Worm (Caenorhabditis elegans) whole organism, young adult: Measurements from ENCODE around the gene ksr-1.

Source experiments
- B0261.1 ChIP-seq: sonication (generic microtip); optimal IDR thresholded peaks from 2 replicates; lab custom pipeline; 2016; ENCODE audit warnings: mild to moderate bottlenecking, missing genetic modification characterization, moderate library complexity, missing compliant biosample characterization
- C17E4.6 ChIP-seq: fragments of 200-800 bp; sonication (Bioruptor generic); IDR thresholded peaks from 2 replicates; pipeline ENCODE4 v1.3.6; 2022; ENCODE audit warnings: missing genetic modification reagents, missing genetic modification characterization, missing compliant biosample characterization
- F10E7.11 ChIP-seq: sonication (generic microtip); optimal IDR thresholded peaks from 2 replicates; lab custom pipeline; 2017; ENCODE audit warnings: mild to moderate bottlenecking, missing genetic modification characterization, moderate library complexity, missing compliant biosample characterization
- F39B2.1 ChIP-seq: fragments of 200-800 bp; sonication (Bioruptor generic); IDR thresholded peaks from 2 replicates; pipeline ENCODE4 v1.3.6; 2022; ENCODE audit warnings: missing genetic modification reagents, missing genetic modification characterization, missing compliant biosample characterization
- F55B11.4 ChIP-seq: sonication (generic microtip); optimal IDR thresholded peaks from 2 replicates; lab custom pipeline; 2016; ENCODE audit warnings: missing compliant biosample characterization, missing genetic modification characterization, borderline replicate concordance; ENCODE audit not compliant: insufficient read depth
- F57A8.1 ChIP-seq: fragments of 200-800 bp; sonication (Bioruptor generic); optimal IDR thresholded peaks from 2 replicates; lab custom pipeline; 2018; ENCODE audit warnings: mild to moderate bottlenecking, missing genetic modification characterization, moderate library complexity, missing compliant biosample characterization
- F57C9.4 ChIP-seq: sonication (generic microtip); optimal IDR thresholded peaks from 2 replicates; lab custom pipeline; 2017; ENCODE audit warnings: mild to moderate bottlenecking, missing genetic modification characterization, missing compliant biosample characterization
- K12H6.12 ChIP-seq: fragments of 200-800 bp; sonication (Bioruptor generic); optimal IDR thresholded peaks from 2 replicates; lab custom pipeline; 2018; ENCODE audit warnings: mild to moderate bottlenecking, missing genetic modification characterization, missing compliant biosample characterization
- T07F8.4 ChIP-seq: sonication (generic microtip); optimal IDR thresholded peaks from 2 replicates; lab custom pipeline; 2016; ENCODE audit warnings: mild to moderate bottlenecking, missing genetic modification characterization, moderate library complexity, missing compliant biosample characterization
- T26A5.8 ChIP-seq: sonication (generic microtip); optimal IDR thresholded peaks from 2 replicates; lab custom pipeline; 2016; ENCODE audit warnings: missing genetic modification characterization, missing compliant biosample characterization
- Y95B8A.8 ChIP-seq: fragments of 200-800 bp; sonication (Bioruptor generic); IDR thresholded peaks from 2 replicates; pipeline ENCODE4 v1.3.6; 2022; ENCODE audit warnings: missing genetic modification reagents, missing genetic modification characterization, missing compliant biosample characterization
- aptf-3 ChIP-seq: fragments of 200-800 bp; sonication (Bioruptor generic); IDR thresholded peaks from 2 replicates; pipeline ENCODE4 v1.3.6; 2022; ENCODE audit warnings: missing genetic modification characterization, missing compliant biosample characterization
- athp-1 ChIP-seq: sonication (generic microtip); optimal IDR thresholded peaks from 2 replicates; lab custom pipeline; 2017; ENCODE audit warnings: mild to moderate bottlenecking, missing genetic modification characterization, missing compliant biosample characterization
- attf-3 ChIP-seq: fragments of 200-800 bp; sonication (Bioruptor generic); conservative IDR thresholded peaks from 2 replicates; pipeline ENCODE4 v1.3.6; 2022; ENCODE audit warnings: missing genetic modification reagents, missing genetic modification characterization, missing compliant biosample characterization
- attf-5 ChIP-seq: fragments of 200-800 bp; sonication (Bioruptor generic); optimal IDR thresholded peaks from 2 replicates; lab custom pipeline; 2018; ENCODE audit warnings: mild to moderate bottlenecking, missing genetic modification characterization, missing compliant biosample characterization
- bed-1 ChIP-seq: fragments of 200-800 bp; sonication (Bioruptor generic); IDR thresholded peaks from 2 replicates; pipeline ENCODE4 v1.3.6; 2022; ENCODE audit warnings: missing genetic modification reagents, missing genetic modification characterization, missing compliant biosample characterization
- cebp-1 ChIP-seq, 2 experiments: fragments of 200-800 bp in 1 of 2; sonication (Bioruptor generic) in 1 of 2; sonication (generic microtip) in 1 of 2; IDR thresholded peaks in 1 of 2; optimal IDR thresholded peaks in 1 of 2; 2 replicates each; pipeline versions ENCODE4 v1.3.6 to Lab custom; 2017 to 2022; ENCODE audit warnings: missing compliant biosample characterization in 2 of 2, missing genetic modification characterization in 2 of 2, mild to moderate bottlenecking in 1 of 2, missing genetic modification reagents in 1 of 2, moderate library complexity in 1 of 2
- cebp-2 ChIP-seq: fragments of 200-800 bp; sonication (Bioruptor generic); IDR thresholded peaks from 2 replicates; pipeline ENCODE4 v1.3.6; 2022; ENCODE audit warnings: missing genetic modification characterization, missing compliant biosample characterization
- ceh-91 ChIP-seq: fragments of 200-800 bp; sonication (Bioruptor generic); IDR thresholded peaks from 2 replicates; pipeline ENCODE4 v1.3.6; 2022; ENCODE audit warnings: missing genetic modification reagents, missing genetic modification characterization, missing compliant biosample characterization
- chd-7 ChIP-seq: sonication (generic microtip); optimal IDR thresholded peaks from 2 replicates; lab custom pipeline; 2016; ENCODE audit warnings: mild to moderate bottlenecking, missing genetic modification characterization, moderate library complexity, missing compliant biosample characterization
- die-1 ChIP-seq: sonication (generic microtip); optimal IDR thresholded peaks from 2 replicates; lab custom pipeline; 2016; ENCODE audit warnings: missing genotype, mild to moderate bottlenecking, missing genetic modification characterization, missing compliant biosample characterization
- dpl-1 ChIP-seq: fragments of 150-350 bp; optimal IDR thresholded peaks from 2 replicates; lab custom pipeline; 2014; ENCODE audit warnings: missing biosample characterization, missing genetic modification reagents, missing genetic modification characterization
- efl-1 ChIP-seq: fragments of 150-350 bp; optimal IDR thresholded peaks from 2 replicates; lab custom pipeline; 2014; ENCODE audit warnings: missing biosample characterization, missing genetic modification reagents, missing genetic modification characterization
- egrh-3 ChIP-seq: fragments of 200-800 bp; sonication (Bioruptor generic); IDR thresholded peaks from 2 replicates; pipeline ENCODE4 v1.3.6; 2022; ENCODE audit warnings: missing genetic modification reagents, missing genetic modification characterization, missing compliant biosample characterization
- ekl-4 ChIP-seq: fragments of 200-800 bp; sonication (Bioruptor generic); IDR thresholded peaks from 2 replicates; pipeline ENCODE4 v1.3.6; 2022; ENCODE audit warnings: missing genetic modification reagents, missing genetic modification characterization, missing compliant biosample characterization
- fkh-3 ChIP-seq: sonication (generic microtip); optimal IDR thresholded peaks from 2 replicates; lab custom pipeline; 2016; ENCODE audit warnings: mild to moderate bottlenecking, missing genetic modification characterization, missing compliant biosample characterization
- hlh-26 ChIP-seq: fragments of 200-800 bp; sonication (Bioruptor generic); conservative IDR thresholded peaks from 2 replicates; pipeline ENCODE4 v1.3.6; 2022; ENCODE audit warnings: missing genetic modification reagents, missing genetic modification characterization, missing compliant biosample characterization
- hmg-20 ChIP-seq: fragments of 200-800 bp; sonication (Bioruptor generic); IDR thresholded peaks from 2 replicates; pipeline ENCODE4 v1.3.6; 2022; ENCODE audit warnings: missing genetic modification reagents, missing genetic modification characterization, missing compliant biosample characterization
- let-526 ChIP-seq: fragments of 200-800 bp; sonication (Bioruptor generic); IDR thresholded peaks from 2 replicates; pipeline ENCODE4 v1.3.6; 2022; ENCODE audit warnings: missing genetic modification reagents, missing genetic modification characterization, missing compliant biosample characterization
- lir-1 ChIP-seq: fragments of 200-800 bp; sonication (Bioruptor generic); conservative IDR thresholded peaks from 2 replicates; pipeline ENCODE4 v1.3.6; 2022; ENCODE audit warnings: missing genetic modification reagents, missing genetic modification characterization, missing compliant biosample characterization
- madf-6 ChIP-seq: fragments of 200-800 bp; sonication (Bioruptor generic); IDR thresholded peaks from 2 replicates; pipeline ENCODE4 v1.3.6; 2022; ENCODE audit warnings: missing genetic modification reagents, missing genetic modification characterization, missing compliant biosample characterization
- mel-28 ChIP-seq: sonication (generic microtip); optimal IDR thresholded peaks from 2 replicates; lab custom pipeline; 2016; ENCODE audit warnings: borderline replicate concordance, mild to moderate bottlenecking, missing genetic modification characterization, missing compliant biosample characterization
- mxl-1 ChIP-seq: sonication (generic microtip); optimal IDR thresholded peaks from 2 replicates; lab custom pipeline; 2016; ENCODE audit warnings: missing genetic modification characterization, missing compliant biosample characterization
- nfya-2 ChIP-seq: fragments of 200-800 bp; sonication (Bioruptor generic); IDR thresholded peaks from 2 replicates; pipeline ENCODE4 v1.3.6; 2022; ENCODE audit warnings: missing genetic modification reagents, missing genetic modification characterization, missing compliant biosample characterization
- nfyb-1 ChIP-seq: fragments of 200-800 bp; sonication (Bioruptor generic); IDR thresholded peaks from 2 replicates; pipeline ENCODE4 v1.3.6; 2022; ENCODE audit warnings: missing genetic modification reagents, missing genetic modification characterization, missing compliant biosample characterization
- nhr-27 ChIP-seq: fragments of 200-800 bp; sonication (Bioruptor generic); optimal IDR thresholded peaks from 2 replicates; lab custom pipeline; 2018; ENCODE audit warnings: mild to moderate bottlenecking, missing genetic modification characterization, moderate library complexity, missing compliant biosample characterization
- nhr-80 ChIP-seq: sonication (generic microtip); optimal IDR thresholded peaks from 2 replicates; lab custom pipeline; 2016; ENCODE audit warnings: missing genetic modification characterization, missing compliant biosample characterization
- pha-4 ChIP-seq: fragments of 150-350 bp; sonication (generic microtip); optimal IDR thresholded peaks from 2 replicates; lab custom pipeline; 2014; ENCODE audit warnings: missing biosample characterization, missing genetic modification reagents, missing genetic modification characterization
- rcor-1 ChIP-seq: fragments of 200-800 bp; sonication (Bioruptor generic); IDR thresholded peaks from 2 replicates; pipeline ENCODE4 v1.3.6; 2022; ENCODE audit warnings: missing genetic modification reagents, missing genetic modification characterization, missing compliant biosample characterization
- rec-8 ChIP-seq, 2 experiments: sonication (generic microtip); optimal IDR thresholded peaks; 2 replicates each; lab custom pipeline; 2016; ENCODE audit warnings: mild to moderate bottlenecking in 2 of 2, missing genetic modification characterization in 2 of 2, missing genetic modification reagents in 2 of 2, missing genotype in 2 of 2, missing biosample characterization in 1 of 2, missing compliant biosample characterization in 1 of 2, moderate library complexity in 1 of 2
- repo-1 ChIP-seq: sonication (generic microtip); optimal IDR thresholded peaks from 2 replicates; lab custom pipeline; 2017; ENCODE audit warnings: mild to moderate bottlenecking, missing genetic modification characterization, missing compliant biosample characterization
- sdz-38 ChIP-seq: sonication (generic microtip); optimal IDR thresholded peaks from 2 replicates; lab custom pipeline; 2016; ENCODE audit warnings: missing genotype, missing genetic modification characterization, missing compliant biosample characterization
- snpc-4 ChIP-seq, 5 experiments: fragments of 150-350 bp in 1 of 5; sonication (generic microtip) in 4 of 5; optimal IDR thresholded peaks; 2 replicates each; lab custom pipeline; 2014 to 2018; ENCODE audit warnings: missing genetic modification characterization in 5 of 5, missing biosample characterization in 3 of 5, antibody characterized with exemption in 2 of 5, mild to moderate bottlenecking in 2 of 5, missing compliant biosample characterization in 2 of 5, missing genotype in 2 of 5, moderate library complexity in 2 of 5, missing genetic modification reagents in 1 of 5
- somi-1 ChIP-seq: fragments of 200-800 bp; sonication (Bioruptor generic); optimal IDR thresholded peaks from 2 replicates; lab custom pipeline; 2018; ENCODE audit warnings: mild to moderate bottlenecking, missing genetic modification characterization, missing compliant biosample characterization
- tbp1 ChIP-seq: fragments of 200-800 bp; sonication (Bioruptor generic); optimal IDR thresholded peaks from 2 replicates; lab custom pipeline; 2018; ENCODE audit warnings: mild to moderate bottlenecking, missing genetic modification characterization, missing compliant biosample characterization
- tbx-9 ChIP-seq: sonication (generic microtip); optimal IDR thresholded peaks from 2 replicates; lab custom pipeline; 2016; ENCODE audit warnings: borderline replicate concordance, missing genetic modification characterization, inconsistent platforms, missing compliant biosample characterization
- unc-62 ChIP-seq: fragments of 150-350 bp; optimal IDR thresholded peaks from 2 replicates; lab custom pipeline; 2014; ENCODE audit warnings: missing biosample characterization, missing genetic modification reagents, missing genetic modification characterization
- ztf-22 ChIP-seq: fragments of 200-800 bp; sonication (Bioruptor generic); optimal IDR thresholded peaks from 2 replicates; lab custom pipeline; 2018; ENCODE audit warnings: mild to moderate bottlenecking, missing genetic modification characterization, moderate library complexity, missing compliant biosample characterization
- ztf-25 ChIP-seq: fragments of 200-800 bp; sonication (Bioruptor generic); IDR thresholded peaks from 2 replicates; pipeline ENCODE4 v1.3.6; 2022; ENCODE audit warnings: missing genetic modification reagents, missing genetic modification characterization, missing compliant biosample characterization

Gene ksr-1

DNA sequence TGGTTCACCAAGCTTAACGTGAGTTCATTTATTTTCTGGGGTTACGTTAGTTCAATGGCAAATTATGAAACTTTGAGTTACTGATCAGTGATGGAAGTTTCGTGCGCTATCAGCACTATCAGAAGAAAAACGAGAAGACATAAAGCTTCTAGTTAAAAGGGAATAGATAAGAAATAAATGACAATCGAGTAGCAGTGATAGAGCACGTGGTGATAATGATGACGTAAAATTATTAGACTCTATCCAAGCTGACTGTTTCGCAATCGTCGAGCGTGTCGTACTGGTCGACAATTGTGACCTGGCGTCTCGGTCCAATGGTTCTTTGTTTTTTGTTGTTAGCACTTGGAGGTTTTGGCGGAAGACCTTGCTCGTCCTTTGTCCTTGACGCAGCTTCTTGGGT lies 31.9 kb upstream of the ksr-1 start (continued):
- TF ChIP-seq B0261.1 (tag; lab: Kevin White, UChicago) (no peak), die-1 (tag; lab: Kevin White, UChicago) (no peak), mel-28 (no peak), repo-1 (tag; lab: Kevin White, UChicago) (no peak), hmg-20 (GFP tag; lab: Robert Waterston, UW) (no peak), bed-1 (no peak), nfyb-1 (GFP tag; lab: Robert Waterston, UW) (no peak), rcor-1 (GFP tag; lab: Robert Waterston, UW) (no peak), tbx-9 (tag; lab: Kevin White, UChicago) (no peak), nhr-80 (tag; lab: Kevin White, UChicago) (peak; percentile 93), lir-1 (no peak), cebp-2 (GFP tag; lab: Robert Waterston, UW) (no peak), efl-1 (GFP tag; lab: Kevin White, UChicago) (no peak), nhr-27 (tag; lab: Kevin White, UChicago) (no peak), sdz-38 (tag; lab: Kevin White, UChicago) (no peak), F57A8.1 (GFP tag; lab: Kevin White, UChicago) (no peak), madf-6 (GFP tag; lab: Robert Waterston, UW) (no peak), Y95B8A.8 (GFP tag; lab: Robert Waterston, UW) (no peak), C17E4.6 (GFP tag; lab: Robert Waterston, UW) (no peak), attf-5 (GFP tag; lab: Kevin White, UChicago) (no peak), F57C9.4 (tag; lab: Kevin White, UChicago) (no peak), aptf-3 (GFP tag; lab: Robert Waterston, UW) (no peak), snpc-4 (GFP tag; optimal IDR thresholded peaks at IDR 0.05; lab: Kevin White, UChicago) (no peak), snpc-4 (tag; optimal IDR thresholded peaks at IDR 0.05; lab: Kevin White, UChicago) (no peak), mxl-1 (tag; lab: Kevin White, UChicago) (no peak), cebp-1 (GFP tag; IDR thresholded peaks at IDR 0.05; lab: Robert Waterston, UW) (peak; percentile 90), cebp-1 (tag; optimal IDR thresholded peaks at IDR 0.05; lab: Kevin White, UChicago) (peak; percentile 94), ceh-91 (GFP tag; lab: Robert Waterston, UW) (no peak), F55B11.4 (no peak), ztf-25 (no peak), fkh-3 (tag; lab: Kevin White, UChicago) (no peak), egrh-3 (GFP tag; lab: Robert Waterston, UW) (no peak), F39B2.1 (GFP tag; lab: Robert Waterston, UW) (no peak), let-526 (GFP tag; lab: Robert Waterston, UW) (peak; percentile 70; the same call in 1 of the 2 replicates), chd-7 (tag; lab: Kevin White, UChicago) (no peak), K12H6.12 (tag; lab: Kevin White, UChicago) (no peak), tbp1 (GFP tag; lab: Kevin White, UChicago) (peak; percentile 25), rec-8 (tag; optimal IDR thresholded peaks at IDR 0.05; lab: Kevin White, UChicago) (no peak), nfya-2 (GFP tag; lab: Robert Waterston, UW) (no peak), ztf-22 (no peak), ekl-4 (GFP tag; lab: Robert Waterston, UW) (no peak), pha-4 (tag; lab: Kevin White, UChicago) (peak; percentile 31), hlh-26 (GFP tag; lab: Robert Waterston, UW) (no peak), T07F8.4 (tag; lab: Kevin White, UChicago) (no peak), dpl-1 (GFP tag; lab: Kevin White, UChicago) (no peak), T26A5.8 (tag; lab: Kevin White, UChicago) (no peak), F10E7.11 (tag; lab: Kevin White, UChicago) (no peak), athp-1 (no peak), attf-3 (GFP tag; lab: Robert Waterston, UW) (no peak), unc-62 (GFP tag; lab: Kevin White, UChicago) (peak; percentile 75), somi-1 (GFP tag; lab: Kevin White, UChicago) (no peak)
